Worm (Caenorhabditis elegans) whole organism, early embryonic: ENCODE measurements around the gene vps-33.2.

Source experiments
- B0310.2 ChIP-seq: sonication (generic microtip); optimal IDR thresholded peaks from 2 replicates; lab custom pipeline; 2016; ENCODE audit warnings: mild to moderate bottlenecking, missing genetic modification characterization, missing compliant biosample characterization
- F13C5.2 ChIP-seq: sonication (generic microtip); optimal IDR thresholded peaks from 2 replicates; lab custom pipeline; 2017; ENCODE audit warnings: mild to moderate bottlenecking, missing genetic modification characterization, inconsistent platforms, missing compliant biosample characterization
- aly-1 ChIP-seq: sonication (generic microtip); optimal IDR thresholded peaks from 2 replicates; lab custom pipeline; 2016; ENCODE audit warnings: missing genetic modification characterization, missing compliant biosample characterization
- ama-1 ChIP-seq: fragments of 150-350 bp; optimal IDR thresholded peaks from 2 replicates; lab custom pipeline; 2014
- ceh-13 ChIP-seq: fragments of 200-800 bp; sonication (Bioruptor generic); optimal IDR thresholded peaks from 2 replicates; lab custom pipeline; 2018; ENCODE audit warnings: mild to moderate bottlenecking, missing genetic modification characterization, missing compliant biosample characterization
- ceh-36 ChIP-seq: sonication (generic microtip); optimal IDR thresholded peaks from 2 replicates; lab custom pipeline; 2016; ENCODE audit warnings: missing genetic modification characterization, inconsistent platforms, missing compliant biosample characterization
- ets-7 ChIP-seq: sonication (generic microtip); optimal IDR thresholded peaks from 2 replicates; lab custom pipeline; 2016; ENCODE audit warnings: missing genotype, missing genetic modification characterization, missing compliant biosample characterization
- flt-1 ChIP-seq: fragments of 200-800 bp; sonication (Bioruptor generic); IDR thresholded peaks from 2 replicates; pipeline ENCODE4 v1.3.6; 2022; ENCODE audit warnings: missing genetic modification characterization, missing compliant biosample characterization
- hmbx-1 ChIP-seq: sonication (generic microtip); optimal IDR thresholded peaks from 2 replicates; lab custom pipeline; 2016; ENCODE audit warnings: mild to moderate bottlenecking, missing genetic modification characterization, missing compliant biosample characterization
- hmg-4 ChIP-seq: fragments of 200-800 bp; sonication (Bioruptor generic); optimal IDR thresholded peaks from 2 replicates; lab custom pipeline; 2018; ENCODE audit warnings: mild to moderate bottlenecking, missing genetic modification characterization, missing compliant biosample characterization
- hnd-1 ChIP-seq: sonication (generic microtip); optimal IDR thresholded peaks from 2 replicates; lab custom pipeline; 2016; ENCODE audit warnings: missing genetic modification characterization, missing compliant biosample characterization
- pes-1 ChIP-seq: fragments of 200-800 bp; sonication (Bioruptor generic); IDR thresholded peaks from 2 replicates; pipeline ENCODE4 v1.3.6; 2022; ENCODE audit warnings: missing genetic modification reagents, missing genetic modification characterization, missing compliant biosample characterization
- scrt-1 ChIP-seq: fragments of 200-800 bp; sonication (Bioruptor generic); IDR thresholded peaks from 2 replicates; pipeline ENCODE4 v1.3.6; 2022; ENCODE audit warnings: missing genetic modification characterization, missing compliant biosample characterization
- sea-1 ChIP-seq: fragments of 200-800 bp; sonication (Bioruptor generic); conservative IDR thresholded peaks from 2 replicates; pipeline ENCODE4 v1.3.6; 2022; ENCODE audit warnings: missing genetic modification characterization, missing compliant biosample characterization
- tbx-11 ChIP-seq: fragments of 200-800 bp; sonication (Bioruptor generic); IDR thresholded peaks from 2 replicates; pipeline ENCODE4 v1.3.6; 2022; ENCODE audit warnings: missing genetic modification characterization, missing compliant biosample characterization
- tbx-37 ChIP-seq: fragments of 200-800 bp; sonication (Bioruptor generic); conservative IDR thresholded peaks from 2 replicates; pipeline ENCODE4 v1.3.6; 2022; ENCODE audit warnings: missing genetic modification reagents, missing genetic modification characterization, missing compliant biosample characterization
- tra-4 ChIP-seq: sonication (generic microtip); optimal IDR thresholded peaks from 2 replicates; lab custom pipeline; 2017; ENCODE audit warnings: missing genetic modification characterization, missing compliant biosample characterization

vps-33.2 gene

ce11 chrII:6565077-6565476 lies 35.9 kb upstream of the vps-33.2 start, which contains the start of gene mpz-3:
Gene mpz-3 (minus strand): TSS chrII:6565396.
- TF ChIP-seq scrt-1 (GFP tag; lab: Robert Waterston, UW) (peak; percentile 77), ets-7 (tag; lab: Kevin White, UChicago) (peak; percentile 30), ceh-36 (peak; percentile 64), F13C5.2 (peak; percentile 72), tra-4 (no peak), aly-1 (tag; lab: Kevin White, UChicago) (peak; percentile 74), flt-1 (GFP tag; lab: Robert Waterston, UW) (peak; percentile 81; the same call in 1 of the 2 replicates), hmbx-1 (tag; lab: Kevin White, UChicago) (no peak), ceh-13 (GFP tag; lab: Kevin White, UChicago) (peak; percentile 58), hnd-1 (tag; lab: Kevin White, UChicago) (peak; percentile 47), B0310.2 (peak; percentile 30), tbx-11 (peak; percentile 83), tbx-37 (GFP tag; lab: Robert Waterston, UW) (no peak; the same call in 1 of the 2 replicates), sea-1 (GFP tag; lab: Robert Waterston, UW) (no peak), ama-1 (lab: Kevin White, UChicago) (no peak), pes-1 (GFP tag; lab: Robert Waterston, UW) (no peak), hmg-4 (GFP tag; lab: Kevin White, UChicago) (no peak)

- TF ChIP-seq sea-1 (GFP tag; lab: Robert Waterston, UW): no peak
- TF ChIP-seq B0310.2: no peak
- no peak for TF ChIP-seq pes-1 (GFP tag; lab: Robert Waterston, UW)
- no peak for TF ChIP-seq ets-7 (tag; lab: Kevin White, UChicago)
- TF ChIP-seq ceh-36: no peak
- TF ChIP-seq F13C5.2: no peak
- TF ChIP-seq ceh-13 (GFP tag; lab: Kevin White, UChicago): no peak
- TF ChIP-seq aly-1 (tag; lab: Kevin White, UChicago): no peak
- TF ChIP-seq scrt-1 (GFP tag; lab: Robert Waterston, UW): no peak
- TF ChIP-seq hmbx-1 (tag; lab: Kevin White, UChicago): no peak
- TF ChIP-seq hmg-4 (GFP tag; lab: Kevin White, UChicago): no peak
Observed at ce11 chrII:6566628-6567180, 34.3 kb upstream of the vps-33.2 start, which contains the start of the genes F18C5.5 and F18C5.9. Gene F18C5.5 (minus strand): TSS chrII:6566728. Gene F18C5.9 (plus strand): TSS chrII:6567130.

- no peak for TF ChIP-seq tbx-37 (GFP tag; lab: Robert Waterston, UW)
- TF ChIP-seq hmbx-1 (tag; lab: Kevin White, UChicago): no peak
- no peak for TF ChIP-seq pes-1 (GFP tag; lab: Robert Waterston, UW)
- no peak for TF ChIP-seq hmg-4 (GFP tag; lab: Kevin White, UChicago)
- no peak for TF ChIP-seq hnd-1 (tag; lab: Kevin White, UChicago)
- TF ChIP-seq flt-1 (GFP tag; lab: Robert Waterston, UW): no peak
- TF ChIP-seq B0310.2: no peak
- TF ChIP-seq tbx-11: no peak
- TF ChIP-seq ama-1 (lab: Kevin White, UChicago): no peak
- no peak for TF ChIP-seq tra-4
- TF ChIP-seq aly-1 (tag; lab: Kevin White, UChicago): no peak
- no peak for TF ChIP-seq ceh-13 (GFP tag; lab: Kevin White, UChicago)
- no peak for TF ChIP-seq ceh-36
Observed at ce11 chrII:6568707-6569106, 32.3 kb upstream of the vps-33.2 start, which contains the start of gene sra-27. Gene sra-27 (plus strand): TSS chrII:6569007.

- no peak for TF ChIP-seq tra-4
- TF ChIP-seq hnd-1 (tag; lab: Kevin White, UChicago): no peak
- TF ChIP-seq F13C5.2: no peak
- TF ChIP-seq scrt-1 (GFP tag; lab: Robert Waterston, UW): no peak
- TF ChIP-seq ceh-13 (GFP tag; lab: Kevin White, UChicago): no peak
- no peak for TF ChIP-seq pes-1 (GFP tag; lab: Robert Waterston, UW)
- TF ChIP-seq ceh-36: no peak
- TF ChIP-seq flt-1 (GFP tag; lab: Robert Waterston, UW): no peak
- no peak for TF ChIP-seq tbx-11
- TF ChIP-seq ama-1 (lab: Kevin White, UChicago): no peak
- TF ChIP-seq B0310.2: no peak
Observed at ce11 chrII:6573677-6574076, 27.3 kb upstream of the vps-33.2 start, which contains the start of gene sra-28. Gene sra-28 (minus strand): TSS chrII:6573777.

DNA sequence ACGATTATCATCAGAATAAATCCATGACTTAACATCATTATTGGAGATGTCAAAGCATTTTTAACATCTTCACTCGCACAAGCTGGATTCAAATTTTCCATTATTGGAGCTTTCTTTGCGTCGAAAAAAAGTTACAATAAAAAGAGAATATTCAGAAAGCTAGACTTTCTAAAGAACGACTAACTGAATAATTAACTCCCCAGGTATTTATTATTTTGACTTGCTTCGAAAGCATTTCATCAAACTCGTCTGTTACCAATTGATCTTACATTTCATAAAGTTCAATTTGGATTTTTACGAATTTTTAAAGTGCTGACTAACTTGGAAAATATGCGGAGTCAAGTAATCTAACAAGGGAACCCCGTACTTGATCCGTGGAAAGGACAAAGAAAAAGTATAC lies 25.4 kb upstream of the vps-33.2 start, which contains the start of gene sra-29:
TSS of gene sra-29 (minus strand) at position 101 of the 400 bp plus-strand sequence.
- TF ChIP-seq tbx-11 (no peak), hnd-1 (tag; lab: Kevin White, UChicago) (no peak), F13C5.2 (no peak), tbx-37 (GFP tag; lab: Robert Waterston, UW) (no peak), scrt-1 (GFP tag; lab: Robert Waterston, UW) (no peak), aly-1 (tag; lab: Kevin White, UChicago) (no peak), pes-1 (GFP tag; lab: Robert Waterston, UW) (no peak), flt-1 (GFP tag; lab: Robert Waterston, UW) (no peak), hmg-4 (GFP tag; lab: Kevin White, UChicago) (no peak), B0310.2 (no peak), sea-1 (GFP tag; lab: Robert Waterston, UW) (no peak), tra-4 (no peak)

DNA sequence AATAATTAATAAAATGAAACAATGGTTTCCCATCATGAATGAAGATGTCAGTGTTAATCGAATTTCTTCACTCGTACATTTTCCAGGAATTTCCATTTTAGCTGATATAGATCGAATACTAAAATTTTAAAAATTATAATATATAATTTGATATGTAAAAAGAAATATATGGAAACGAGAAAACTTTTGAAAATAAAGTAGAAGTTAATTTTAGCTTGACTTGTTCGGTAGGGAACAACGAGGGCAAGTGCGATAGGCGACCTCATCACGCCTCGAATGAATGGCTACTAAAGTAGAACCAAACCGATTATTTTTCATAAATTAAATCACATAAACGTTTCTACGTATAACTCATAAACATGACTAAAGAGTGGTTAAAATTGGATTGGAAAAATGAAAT lies 22.6 kb upstream of the vps-33.2 start, which contains the start of gene sra-31:
TSS of gene sra-31 (minus strand) at position 101 of the 400 bp plus-strand sequence.
- TF ChIP-seq aly-1 (tag; lab: Kevin White, UChicago): no peak
- no peak for TF ChIP-seq flt-1 (GFP tag; lab: Robert Waterston, UW)
- TF ChIP-seq tbx-37 (GFP tag; lab: Robert Waterston, UW): no peak
- no peak for TF ChIP-seq pes-1 (GFP tag; lab: Robert Waterston, UW)
- no peak for TF ChIP-seq hmg-4 (GFP tag; lab: Kevin White, UChicago)
- no peak for TF ChIP-seq ceh-36
- TF ChIP-seq ama-1 (lab: Kevin White, UChicago): no peak
- no peak for TF ChIP-seq sea-1 (GFP tag; lab: Robert Waterston, UW)
- TF ChIP-seq hmbx-1 (tag; lab: Kevin White, UChicago): no peak
- no peak for TF ChIP-seq scrt-1 (GFP tag; lab: Robert Waterston, UW)
- TF ChIP-seq hnd-1 (tag; lab: Kevin White, UChicago): no peak
- TF ChIP-seq ets-7 (tag; lab: Kevin White, UChicago): no peak
- TF ChIP-seq B0310.2: no peak
- no peak for TF ChIP-seq tra-4
- no peak for TF ChIP-seq tbx-11
- no peak for TF ChIP-seq ceh-13 (GFP tag; lab: Kevin White, UChicago)
- TF ChIP-seq F13C5.2: no peak
